Fruit fly (Drosophila melanogaster) S2 (cell line): Measurements from ENCODE around the gene CG31191.

Experiments
- CG8478 ChIP-seq: fragments of >200 bp; optimal IDR thresholded peaks from 2 replicates; lab custom pipeline; 2018
- CTCF ChIP-seq, 2 experiments: fragments of >200 bp; optimal IDR thresholded peaks; 2 replicates each; lab custom pipeline; 2018

DNA sequence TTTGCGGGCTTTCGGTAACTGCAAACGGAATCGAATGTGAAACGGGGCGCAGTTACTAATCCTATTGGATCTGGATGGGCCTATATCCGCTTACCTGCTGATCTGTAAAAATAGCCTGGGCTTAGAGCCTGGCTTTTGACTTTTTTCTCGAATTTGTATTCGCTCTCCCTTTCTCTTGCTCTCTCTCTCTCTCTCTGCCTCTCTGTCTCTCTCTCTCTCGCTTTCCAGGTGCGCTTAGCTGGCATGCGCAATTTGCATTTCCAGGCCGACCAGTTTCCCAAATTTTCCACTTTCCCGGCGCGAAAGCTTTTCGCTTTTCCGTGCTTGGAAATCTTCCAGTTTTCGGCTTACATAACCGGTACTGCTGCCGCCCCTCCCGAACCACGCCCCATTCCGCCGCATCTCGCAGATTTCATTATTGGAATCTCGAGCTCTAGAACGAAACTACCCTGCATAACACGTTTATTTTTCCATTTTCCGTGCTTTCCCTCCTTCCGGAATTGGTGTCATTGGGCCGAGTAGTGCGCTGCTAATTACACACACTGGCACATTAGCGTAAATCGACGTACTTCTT is 3.9 kb upstream of the CG31191 start:
- TF ChIP-seq CG8478: no peak
- no peak for TF ChIP-seq CTCF (optimal IDR thresholded peaks at IDR 0.05; lab: Kevin White, UChicago)
